Worm (Caenorhabditis elegans) whole organism, L1 larva: ENCODE data around the gene old-2.

Experiments used
- C16A3.4 ChIP-seq: fragments of 150-350 bp; optimal IDR thresholded peaks from 2 replicates; lab custom pipeline; 2014; ENCODE audit warnings: missing biosample characterization, missing genetic modification characterization
- aly-2 ChIP-seq: fragments of 150-350 bp; optimal IDR thresholded peaks from 2 replicates; lab custom pipeline; 2014; ENCODE audit warnings: missing biosample characterization, missing genetic modification characterization
- ceh-88 ChIP-seq: fragments of 200-800 bp; sonication (Bioruptor generic); IDR thresholded peaks from 2 replicates; pipeline ENCODE4 v1.3.6; 2022; ENCODE audit warnings: missing genetic modification characterization, missing compliant biosample characterization
- egl-13 ChIP-seq: sonication (generic microtip); optimal IDR thresholded peaks from 2 replicates; lab custom pipeline; 2016; ENCODE audit warnings: missing genotype, missing genetic modification reagents, missing genetic modification characterization, missing compliant biosample characterization
- elt-3 ChIP-seq, 6 experiments: fragments of 150-350 bp in 1 of 6; sonication (generic microtip); optimal IDR thresholded peaks; 2 replicates each; lab custom pipeline; 2017 to 2018; ENCODE audit warnings: missing biosample characterization in 6 of 6, missing genetic modification characterization in 6 of 6, inconsistent platforms in 1 of 6
- nhr-11 ChIP-seq: fragments of 150-350 bp; optimal IDR thresholded peaks from 2 replicates; lab custom pipeline; 2014; ENCODE audit warnings: missing biosample characterization, missing genetic modification characterization
- nhr-237 ChIP-seq: fragments of 150-350 bp; optimal IDR thresholded peaks from 2 replicates; lab custom pipeline; 2014; ENCODE audit warnings: missing biosample characterization, missing genetic modification characterization
- pag-3 ChIP-seq: sonication (generic microtip); optimal IDR thresholded peaks from 2 replicates; lab custom pipeline; 2017; ENCODE audit warnings: missing genetic modification characterization, mild to moderate bottlenecking, missing compliant biosample characterization, antibody characterized with exemption, borderline replicate concordance; ENCODE audit not compliant: insufficient read depth
- snpc-4 ChIP-seq: fragments of 150-350 bp; optimal IDR thresholded peaks from 2 replicates; lab custom pipeline; 2014; ENCODE audit warnings: missing biosample characterization, missing genetic modification characterization
- tlp-1 ChIP-seq: fragments of 150-350 bp; optimal IDR thresholded peaks from 2 replicates; lab custom pipeline; 2014; ENCODE audit warnings: missing biosample characterization, missing genetic modification characterization
- ztf-11 ChIP-seq, 2 experiments: sonication (generic microtip); optimal IDR thresholded peaks; 2 replicates each; lab custom pipeline; 2016 to 2017; ENCODE audit warnings: missing genetic modification characterization in 2 of 2, missing biosample characterization in 1 of 2, missing compliant biosample characterization in 1 of 2

DNA sequence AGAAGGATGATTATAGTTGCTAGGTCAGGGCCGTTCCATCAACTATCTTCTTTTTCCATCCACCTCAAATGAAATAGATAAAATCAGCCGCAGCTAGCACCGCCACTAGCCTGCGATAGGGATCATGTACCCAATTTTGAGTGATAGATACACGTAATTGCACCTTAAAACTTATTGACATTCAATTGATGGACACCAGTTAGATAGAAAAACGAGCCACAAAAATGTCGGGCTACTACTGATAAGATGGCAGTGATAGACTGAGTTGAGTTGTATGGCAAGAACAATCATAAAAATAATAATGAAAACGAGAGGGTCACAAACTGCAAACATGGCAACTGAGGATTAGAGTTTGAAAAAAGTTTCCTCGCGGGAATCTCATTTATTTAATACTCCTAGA lies 42.4 kb upstream of the old-2 start:
- no peak for TF ChIP-seq aly-2
- TF ChIP-seq pag-3 (tag; lab: Kevin White, UChicago), result no peak
- no peak for TF ChIP-seq tlp-1
- TF ChIP-seq nhr-11 (tag; lab: Kevin White, UChicago), result no peak
- TF ChIP-seq ceh-88 (GFP tag; lab: Robert Waterston, UW), result no peak
- no peak for TF ChIP-seq elt-3 (tag; optimal IDR thresholded peaks at IDR 0.05; lab: Kevin White, UChicago)
- no peak for TF ChIP-seq snpc-4 (tag; lab: Kevin White, UChicago)
- TF ChIP-seq ztf-11 (tag; optimal IDR thresholded peaks at IDR 0.05; lab: Kevin White, UChicago), result no peak
- TF ChIP-seq C16A3.4, result no peak
- no peak for TF ChIP-seq egl-13
- no peak for TF ChIP-seq nhr-237 (tag; lab: Kevin White, UChicago)
